Worm (Caenorhabditis elegans): Measurements from ENCODE around the gene srlf-10.

- no peak for TF ChIP-seq flt-1 (GFP tag; IDR thresholded peaks at IDR 0.05)
- no peak for TF ChIP-seq med-1 (GFP tag; optimal IDR thresholded peaks at IDR 0.05; ENCODE audit: insufficient read depth)
- TF ChIP-seq ztf-29 (GFP tag; IDR thresholded peaks at IDR 0.05) = no peak
- no peak for TF ChIP-seq cog-1 (tag; optimal IDR thresholded peaks at IDR 0.05)
Measured at ce11 chrIII:13439415-13439814, 37.4 kb downstream of the srlf-10 start, which contains the start of gene ciao-2B.
